Worm (Caenorhabditis elegans) whole organism, L4/young adult: ENCODE data around the gene asp-9.

Experiments used
- W03F9.2 ChIP-seq: fragments of 150-350 bp; optimal IDR thresholded peaks from 2 replicates; lab custom pipeline; 2014; ENCODE audit warnings: missing biosample characterization, missing genetic modification characterization
- dao-5 ChIP-seq: sonication (generic microtip); optimal IDR thresholded peaks from 2 replicates; lab custom pipeline; 2016; ENCODE audit warnings: missing genotype, missing genetic modification characterization, moderate library complexity, missing compliant biosample characterization

DNA sequence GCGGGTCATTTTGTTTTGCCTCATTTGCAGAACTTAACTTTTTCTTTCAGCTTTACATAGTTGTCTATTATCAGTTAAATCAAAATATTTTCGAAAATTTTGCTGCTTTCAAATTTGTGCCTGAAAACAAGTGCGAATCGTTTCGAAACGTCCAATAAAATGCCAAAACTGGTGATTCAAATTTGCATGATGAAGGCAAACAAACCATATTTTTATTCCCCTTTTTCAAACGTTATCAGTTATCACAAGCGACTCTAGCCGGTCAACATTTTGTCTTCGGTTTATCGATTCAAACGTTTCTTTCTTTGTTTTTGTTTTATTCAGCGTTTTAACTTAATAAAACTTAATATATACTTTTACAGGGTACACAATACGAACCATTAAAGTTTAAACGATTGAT, 24.9 kb downstream of the asp-9 start, which contains the start of the genes ugt-24 and C49A9.6:
- TF ChIP-seq W03F9.2 (tag; lab: Kevin White, UChicago) = no peak
- TF ChIP-seq dao-5 (tag; lab: Kevin White, UChicago) = no peak
